Fruit fly (Drosophila melanogaster): ENCODE results near the gene CG8353.

Gene CG8353

DNA sequence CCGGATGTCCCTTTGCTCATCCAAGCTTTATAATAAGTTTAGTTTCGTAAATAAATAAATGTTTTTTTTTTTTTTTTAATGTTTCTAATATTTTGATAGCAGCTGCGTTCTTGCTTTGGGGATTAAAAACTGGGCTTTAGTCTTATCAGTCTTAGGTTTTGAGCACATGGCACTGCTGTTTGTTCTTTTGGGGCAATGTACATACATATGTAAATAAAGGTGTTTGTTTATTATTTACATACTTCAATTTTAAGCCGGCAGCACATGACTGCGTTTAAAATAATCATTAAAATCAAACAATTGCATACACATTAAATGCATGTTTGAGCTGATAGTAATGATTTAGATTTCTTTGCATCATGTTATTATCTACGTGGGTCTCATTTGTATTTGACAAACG is 49.6 kb upstream of the CG8353 start (continued):
- TF ChIP-seq HLH54F (GFP tag; optimal IDR thresholded peaks at IDR 0.05), result no peak
- no peak for TF ChIP-seq fru (optimal IDR thresholded peaks at IDR 0.05)
- peak; percentile 65 for TF ChIP-seq CG15269 (tag; optimal IDR thresholded peaks at IDR 0.05)
- TF ChIP-seq Hr3 (GFP tag; optimal IDR thresholded peaks at IDR 0.05), result peak; percentile 32
- peak; percentile 61; the same call in 1 of the 2 replicates for TF ChIP-seq CG11696 (GFP tag; IDR thresholded peaks at IDR 0.05)
- TF ChIP-seq CG4854 (GFP tag; optimal IDR thresholded peaks at IDR 0.05), result peak; percentile 72
- no peak for TF ChIP-seq sna (GFP tag; IDR thresholded peaks at IDR 0.05; ENCODE audit: partially characterized antibody)
- no peak for TF ChIP-seq CG6654 (GFP tag; optimal IDR thresholded peaks at IDR 0.05)
- peak in 1 of 2 experiments; percentile 47 for TF ChIP-seq insv (GFP tag; optimal IDR thresholded peaks at IDR 0.05)
- TF ChIP-seq vvl (GFP tag; IDR thresholded peaks at IDR 0.05), result peak; percentile 82
- TF ChIP-seq CG32767 (GFP tag; IDR thresholded peaks at IDR 0.05), result peak; percentile 53; the same call in 1 of the 2 replicates
- TF ChIP-seq CG8924 (tag; optimal IDR thresholded peaks at IDR 0.05), result peak; percentile 74
- peak; percentile 76; the same call in 1 of the 2 replicates for TF ChIP-seq CG1024 (GFP tag; IDR thresholded peaks at IDR 0.05)
- no peak for TF ChIP-seq prd (optimal IDR thresholded peaks at IDR 0.05)
- TF ChIP-seq prd (GFP tag; IDR thresholded peaks at IDR 0.05), result 0 out of 3 replicates have a peak, but pooled peaks have one; percentile 38
- peak; percentile 62 for TF ChIP-seq trem (tag; optimal IDR thresholded peaks at IDR 0.05)
- TF ChIP-seq chn (GFP tag; optimal IDR thresholded peaks at IDR 0.05), result peak; percentile 51
- peak; percentile 86 for TF ChIP-seq CG7745 (tag; optimal IDR thresholded peaks at IDR 0.05)
- TF ChIP-seq Doc2 (GFP tag; IDR thresholded peaks at IDR 0.05), result no peak
- TF ChIP-seq CG11398 (GFP tag; optimal IDR thresholded peaks at IDR 0.05), result peak; percentile 85
- TF ChIP-seq CG10147 (GFP tag; optimal IDR thresholded peaks at IDR 0.05), result peak; percentile 9
- peak; percentile 63 for TF ChIP-seq Nf-YB (GFP tag; optimal IDR thresholded peaks at IDR 0.05)
- TF ChIP-seq twi (tag; optimal IDR thresholded peaks at IDR 0.05), result peak; percentile 81
- TF ChIP-seq Ssrp (tag; optimal IDR thresholded peaks at IDR 0.05), result peak; percentile 51
- TF ChIP-seq Camta (GFP tag; optimal IDR thresholded peaks at IDR 0.05), result peak; percentile 78
- peak; percentile 23 for TF ChIP-seq Nf-YC (tag; optimal IDR thresholded peaks at IDR 0.05)
- no peak for TF ChIP-seq pan (optimal IDR thresholded peaks at IDR 0.05)
- TF ChIP-seq pan (GFP tag; optimal IDR thresholded peaks at IDR 0.05 in 1 of 2, IDR thresholded peaks at IDR 0.05 in 1 of 2), result peak in 1 of 2 experiments; percentile 69
- TF ChIP-seq btn (GFP tag; optimal IDR thresholded peaks at IDR 0.05), result peak; percentile 51
- TF ChIP-seq CG18599 (GFP tag; optimal IDR thresholded peaks at IDR 0.05), result peak; percentile 68
- TF ChIP-seq nom (GFP tag; optimal IDR thresholded peaks at IDR 0.05), result no peak
- TF ChIP-seq CG2678 (tag; optimal IDR thresholded peaks at IDR 0.05), result peak; percentile 84
- TF ChIP-seq CkIIα-i1 (GFP tag; IDR thresholded peaks at IDR 0.05), result no peak
- peak; percentile 79 for TF ChIP-seq kay (GFP tag; optimal IDR thresholded peaks at IDR 0.05)
- TF ChIP-seq NC2β (GFP tag; optimal IDR thresholded peaks at IDR 0.05), result peak; percentile 73
- no peak for TF ChIP-seq CG7928 (GFP tag; optimal IDR thresholded peaks at IDR 0.05)
- TF ChIP-seq CG33557 (GFP tag; optimal IDR thresholded peaks at IDR 0.05), result peak; percentile 93
- peak; percentile 50; the same call in 1 of the 3 replicates for TF ChIP-seq H15 (GFP tag; IDR thresholded peaks at IDR 0.05)
- TF ChIP-seq Ptx1 (GFP tag; IDR thresholded peaks at IDR 0.05), result no peak
- peak; percentile 31 for TF ChIP-seq CG7271 (tag; optimal IDR thresholded peaks at IDR 0.05)
- no peak for TF ChIP-seq hb (GFP tag; IDR thresholded peaks at IDR 0.05; ENCODE audit: partially characterized antibody)
- TF ChIP-seq dysf (GFP tag; IDR thresholded peaks at IDR 0.05), result peak; percentile 29; the same call in 1 of the 3 replicates
- peak; percentile 72 for TF ChIP-seq CG17385 (GFP tag; optimal IDR thresholded peaks at IDR 0.05)
- TF ChIP-seq mirr (GFP tag; optimal IDR thresholded peaks at IDR 0.05), result peak; percentile 39
- TF ChIP-seq gsb (GFP tag; IDR thresholded peaks at IDR 0.05), result 0 out of 2 replicates have a peak, but pooled peaks have one; percentile 11
- peak; percentile 81 for TF ChIP-seq CG10462 (GFP tag; optimal IDR thresholded peaks at IDR 0.05)
- TF ChIP-seq pfk (GFP tag; optimal IDR thresholded peaks at IDR 0.05), result peak; percentile 68
- TF ChIP-seq Xrp1 (GFP tag; IDR thresholded peaks at IDR 0.05), result peak; percentile 90
- TF ChIP-seq Kr (GFP tag; optimal IDR thresholded peaks at IDR 0.05), result peak; percentile 74
- TF ChIP-seq Xbp1 (GFP tag; optimal IDR thresholded peaks at IDR 0.05), result peak; percentile 58
- peak; percentile 81 for TF ChIP-seq unpg (GFP tag; optimal IDR thresholded peaks at IDR 0.05)

Data from whole organism, embryonic.